Fruit fly (Drosophila melanogaster) whole organism, embryonic: Measurements from ENCODE around the gene msn.
A peak's percentile ranks its signal among the peaks of the same experiment; 100 is the strongest.

Experiments used
- B-H2 ChIP-seq: fragments of 200-800 bp; sonication (Bioruptor generic); optimal IDR thresholded peaks from 2 replicates; lab custom pipeline; 2018; ENCODE audit warnings: missing biosample characterization, mild to moderate bottlenecking, missing genetic modification characterization
- Bgb ChIP-seq: fragments of 200-800 bp; sonication (Bioruptor generic); IDR thresholded peaks from 2 replicates; pipeline ENCODE4 v1.3.6; 2022; ENCODE audit warnings: missing biosample characterization, missing genetic modification characterization; ENCODE audit not compliant: partially characterized antibody
- CG10267 ChIP-seq: fragments of 200-800 bp; sonication (Bioruptor generic); optimal IDR thresholded peaks from 2 replicates; lab custom pipeline; 2018; ENCODE audit warnings: missing biosample characterization, mild to moderate bottlenecking, missing genetic modification characterization, moderate library complexity
- CG10654 ChIP-seq: fragments of 200-800 bp; sonication (Bioruptor generic); optimal IDR thresholded peaks from 2 replicates; lab custom pipeline; 2016; ENCODE audit warnings: missing biosample characterization, missing genetic modification characterization
- CG11093 ChIP-seq: fragments of 200-800 bp; sonication (Bioruptor generic); IDR thresholded peaks from 3 replicates; pipeline ENCODE4 v1.3.6; 2022; ENCODE audit warnings: missing biosample characterization, missing genetic modification characterization
- CG11247 ChIP-seq: fragments of 200-800 bp; sonication (Bioruptor generic); IDR thresholded peaks from 2 replicates; pipeline ENCODE4 v1.3.6; 2022; ENCODE audit warnings: missing biosample characterization, missing genetic modification characterization
- CG12071 ChIP-seq: fragments of 200-800 bp; sonication (Bioruptor generic); optimal IDR thresholded peaks from 3 replicates; lab custom pipeline; 2018; ENCODE audit warnings: missing biosample characterization, mild to moderate bottlenecking, missing genetic modification characterization
- CG14050 ChIP-seq: fragments of 200-800 bp; sonication (Bioruptor generic); IDR thresholded peaks from 3 replicates; pipeline ENCODE4 v1.3.6; 2022; ENCODE audit warnings: missing biosample characterization, missing genetic modification characterization
- CG17912 ChIP-seq: fragments of 200-800 bp; sonication (Bioruptor generic); optimal IDR thresholded peaks from 2 replicates; lab custom pipeline; 2018; ENCODE audit warnings: missing biosample characterization, mild to moderate bottlenecking, missing genetic modification characterization
- CG2889 ChIP-seq: fragments of 200-800 bp; sonication (Bioruptor generic); IDR thresholded peaks from 3 replicates; pipeline ENCODE4 v1.3.6; 2022; ENCODE audit warnings: missing biosample characterization, missing genetic modification characterization
- CG31365 ChIP-seq: fragments of 200-800 bp; sonication (Bioruptor generic); optimal IDR thresholded peaks from 2 replicates; lab custom pipeline; 2018; ENCODE audit warnings: missing biosample characterization, mild to moderate bottlenecking, missing genetic modification characterization
- CG34224 ChIP-seq: fragments of 200-800 bp; sonication (Bioruptor generic); IDR thresholded peaks from 3 replicates; pipeline ENCODE4 v1.3.6; 2022; ENCODE audit warnings: missing biosample characterization, missing genetic modification characterization; ENCODE audit not compliant: partially characterized antibody
- CG34376 ChIP-seq: fragments of 200-800 bp; sonication (Bioruptor generic); optimal IDR thresholded peaks from 2 replicates; lab custom pipeline; 2018; ENCODE audit warnings: missing biosample characterization, mild to moderate bottlenecking, missing genetic modification characterization
- CG9797 ChIP-seq: fragments of 200-800 bp; sonication (Bioruptor generic); optimal IDR thresholded peaks from 3 replicates; lab custom pipeline; 2018; ENCODE audit warnings: missing biosample characterization, mild to moderate bottlenecking, missing genetic modification characterization
- Dad ChIP-seq: fragments of 200-800 bp; sonication (Bioruptor generic); optimal IDR thresholded peaks from 3 replicates; lab custom pipeline; 2016; ENCODE audit warnings: missing biosample characterization, missing genetic modification characterization
- Drgx ChIP-seq: fragments of 200-800 bp; sonication (Bioruptor generic); IDR thresholded peaks from 2 replicates; pipeline ENCODE4 v1.3.6; 2022; ENCODE audit warnings: missing biosample characterization, missing genetic modification characterization
- Fer3 ChIP-seq: fragments of 200-800 bp; sonication (Bioruptor generic); optimal IDR thresholded peaks from 2 replicates; lab custom pipeline; 2018; ENCODE audit warnings: missing biosample characterization, mild to moderate bottlenecking, missing genetic modification characterization, moderate library complexity
- Gsc ChIP-seq: fragments of 200-800 bp; sonication (Bioruptor generic); IDR thresholded peaks from 2 replicates; pipeline ENCODE4 v1.3.6; 2022; ENCODE audit warnings: missing biosample characterization, missing genetic modification characterization
- Gug ChIP-seq: fragments of 200-800 bp; sonication (Bioruptor generic); IDR thresholded peaks from 4 replicates; pipeline ENCODE4 v1.3.6; 2022; ENCODE audit warnings: missing biosample characterization, missing genetic modification characterization
- HLH4C ChIP-seq: fragments of 200-800 bp; sonication (Bioruptor generic); IDR thresholded peaks from 3 replicates; pipeline ENCODE4 v1.3.6; 2022; ENCODE audit warnings: missing biosample characterization, missing genetic modification characterization; ENCODE audit not compliant: partially characterized antibody
- Hey ChIP-seq: fragments of 200-800 bp; sonication (Bioruptor generic); optimal IDR thresholded peaks from 3 replicates; lab custom pipeline; 2018; ENCODE audit warnings: missing biosample characterization, mild to moderate bottlenecking, missing genetic modification characterization
- MTF-1 ChIP-seq: fragments of 200-800 bp; sonication (Bioruptor generic); optimal IDR thresholded peaks from 2 replicates; lab custom pipeline; 2018; ENCODE audit warnings: missing biosample characterization, mild to moderate bottlenecking, missing genetic modification characterization, borderline replicate concordance
- Mad ChIP-seq: fragments of 200-800 bp; sonication (Bioruptor generic); optimal IDR thresholded peaks from 2 replicates; lab custom pipeline; 2016; ENCODE audit warnings: missing biosample characterization, missing genetic modification characterization
- Meics ChIP-seq: fragments of 200-800 bp; sonication (Bioruptor generic); optimal IDR thresholded peaks from 2 replicates; lab custom pipeline; 2017; ENCODE audit warnings: missing biosample characterization, mild to moderate bottlenecking, missing genetic modification characterization
- Mes4 ChIP-seq: fragments of 200-800 bp; sonication (Bioruptor generic); optimal IDR thresholded peaks from 2 replicates; lab custom pipeline; 2016; ENCODE audit warnings: missing biosample characterization, missing genetic modification characterization
- Trl ChIP-seq, 3 experiments: fragments of >200 bp in 2 of 3; fragments of 200-800 bp in 1 of 3; sonication (Bioruptor generic) in 1 of 3; optimal IDR thresholded peaks; 2 replicates in 1 of 3; 3 replicates in 2 of 3; lab custom pipeline; 2016 to 2017; ENCODE audit warnings: missing biosample characterization in 1 of 3, missing genetic modification characterization in 1 of 3
- ab ChIP-seq: fragments of 200-800 bp; sonication (Bioruptor generic); optimal IDR thresholded peaks from 2 replicates; lab custom pipeline; 2016; ENCODE audit warnings: missing biosample characterization, missing genetic modification characterization
- ara ChIP-seq: fragments of 200-800 bp; sonication (Bioruptor generic); IDR thresholded peaks from 2 replicates; pipeline ENCODE4 v1.3.6; 2022; ENCODE audit warnings: missing biosample characterization, missing genetic modification characterization
- bbx ChIP-seq: fragments of 200-800 bp; sonication (Bioruptor generic); IDR thresholded peaks from 2 replicates; pipeline ENCODE4 v1.3.6; 2022; ENCODE audit warnings: missing biosample characterization, missing genetic modification characterization; ENCODE audit not compliant: partially characterized antibody
- dan ChIP-seq: fragments of 200-800 bp; sonication (Bioruptor generic); IDR thresholded peaks from 2 replicates; pipeline ENCODE4 v1.3.6; 2022; ENCODE audit warnings: missing biosample characterization, missing genetic modification characterization
- dm ChIP-seq: fragments of 200-800 bp; sonication (Bioruptor generic); optimal IDR thresholded peaks from 3 replicates; lab custom pipeline; 2016; ENCODE audit warnings: missing biosample characterization, missing genetic modification characterization
- en ChIP-seq: fragments of 200-800 bp; sonication (Bioruptor generic); optimal IDR thresholded peaks from 2 replicates; lab custom pipeline; 2016; ENCODE audit warnings: missing biosample characterization, missing genetic modification characterization
- esg ChIP-seq: fragments of 200-800 bp; sonication (Bioruptor generic); conservative IDR thresholded peaks from 2 replicates; pipeline ENCODE4 v1.3.6; 2022; ENCODE audit warnings: missing biosample characterization, missing genetic modification characterization
- eyg ChIP-seq: fragments of 200-800 bp; sonication (Bioruptor generic); optimal IDR thresholded peaks from 3 replicates; lab custom pipeline; 2016; ENCODE audit warnings: missing biosample characterization, missing genetic modification characterization
- fru ChIP-seq: fragments of >200 bp; optimal IDR thresholded peaks from 2 replicates; lab custom pipeline; 2017
- ind ChIP-seq: fragments of 200-800 bp; sonication (Bioruptor generic); optimal IDR thresholded peaks from 3 replicates; lab custom pipeline; 2016; ENCODE audit warnings: missing biosample characterization, missing genetic modification characterization
- ken ChIP-seq: fragments of 200-800 bp; sonication (Bioruptor generic); IDR thresholded peaks from 3 replicates; pipeline ENCODE4 v1.3.6; 2022; ENCODE audit warnings: missing biosample characterization, missing genetic modification characterization
- lilli ChIP-seq: fragments of 200-800 bp; sonication (Bioruptor generic); optimal IDR thresholded peaks from 3 replicates; lab custom pipeline; 2016; ENCODE audit warnings: missing biosample characterization, missing genetic modification characterization
- pan ChIP-seq, 4 experiments: fragments of >200 bp in 3 of 4; fragments of 200-800 bp in 1 of 4; sonication (Bioruptor generic) in 1 of 4; optimal IDR thresholded peaks in 3 of 4; IDR thresholded peaks in 1 of 4; 2 replicates each; pipeline versions ENCODE4 v1.3.6 to Lab custom; 2017 to 2022; ENCODE audit warnings: missing biosample characterization in 2 of 4, missing genetic modification characterization in 2 of 4, mixed read lengths in 1 of 4
- pzg ChIP-seq: fragments of 200-800 bp; sonication (Bioruptor generic); optimal IDR thresholded peaks from 3 replicates; lab custom pipeline; 2018; ENCODE audit warnings: missing biosample characterization, mild to moderate bottlenecking, missing genetic modification characterization, moderate library complexity
- sr ChIP-seq: fragments of 200-800 bp; sonication (Bioruptor generic); IDR thresholded peaks from 3 replicates; pipeline ENCODE4 v1.3.6; 2022; ENCODE audit warnings: missing biosample characterization, missing genetic modification characterization
- unpg ChIP-seq: fragments of 200-800 bp; sonication (Bioruptor generic); optimal IDR thresholded peaks from 3 replicates; lab custom pipeline; 2018; ENCODE audit warnings: missing biosample characterization, mild to moderate bottlenecking, missing genetic modification characterization, moderate library complexity
- zen2 ChIP-seq: fragments of 200-800 bp; sonication (Bioruptor generic); IDR thresholded peaks from 3 replicates; pipeline ENCODE4 v1.3.6; 2022; ENCODE audit warnings: missing biosample characterization, missing genetic modification characterization; ENCODE audit not compliant: partially characterized antibody

msn gene

DNA sequence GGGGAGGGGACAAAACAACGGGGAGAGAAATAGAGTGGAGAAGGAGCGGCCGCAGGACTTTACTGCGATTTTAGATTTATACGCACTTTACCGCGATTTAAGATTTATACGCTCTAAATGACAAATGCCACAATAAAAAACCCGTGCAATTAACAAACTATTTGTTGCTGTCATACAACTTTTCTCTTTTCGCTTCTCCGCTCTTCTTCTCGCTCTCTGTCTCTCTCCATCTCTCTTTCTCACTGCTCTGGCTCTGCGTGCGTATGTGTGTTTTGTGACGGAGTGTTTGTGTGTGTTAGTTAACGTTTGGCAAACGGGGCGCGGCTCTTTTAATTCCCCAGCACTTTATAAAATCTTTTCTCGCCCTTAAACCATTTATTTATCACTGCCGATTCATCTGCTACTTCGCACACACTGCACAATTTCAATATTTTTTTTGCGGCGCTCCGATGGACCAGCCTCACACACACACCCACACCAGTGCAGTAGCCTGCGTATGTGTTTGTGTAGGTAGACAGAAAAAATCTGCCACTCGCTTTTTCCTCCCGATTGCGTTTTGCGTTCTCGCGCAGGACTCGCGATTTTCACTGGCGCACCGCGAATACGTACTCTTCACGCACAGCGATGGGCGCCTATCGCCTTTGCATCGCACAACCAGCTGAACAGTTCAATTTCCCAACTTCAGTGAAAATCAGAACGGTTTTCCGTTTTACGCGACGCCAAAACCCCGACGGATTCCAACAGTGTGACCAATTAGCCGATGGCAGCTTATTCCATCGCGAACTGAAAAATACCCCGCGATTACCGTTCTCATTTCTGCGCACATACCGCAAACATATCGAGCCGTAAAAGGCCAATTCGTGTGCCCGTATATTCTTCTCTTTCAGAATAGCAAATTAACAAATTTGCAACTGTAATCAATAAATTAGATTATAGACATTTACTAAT lies at the start of gene msn (continued):
- TF ChIP-seq Dad (GFP tag; lab: Kevin White, UChicago) = peak; percentile 10

DNA sequence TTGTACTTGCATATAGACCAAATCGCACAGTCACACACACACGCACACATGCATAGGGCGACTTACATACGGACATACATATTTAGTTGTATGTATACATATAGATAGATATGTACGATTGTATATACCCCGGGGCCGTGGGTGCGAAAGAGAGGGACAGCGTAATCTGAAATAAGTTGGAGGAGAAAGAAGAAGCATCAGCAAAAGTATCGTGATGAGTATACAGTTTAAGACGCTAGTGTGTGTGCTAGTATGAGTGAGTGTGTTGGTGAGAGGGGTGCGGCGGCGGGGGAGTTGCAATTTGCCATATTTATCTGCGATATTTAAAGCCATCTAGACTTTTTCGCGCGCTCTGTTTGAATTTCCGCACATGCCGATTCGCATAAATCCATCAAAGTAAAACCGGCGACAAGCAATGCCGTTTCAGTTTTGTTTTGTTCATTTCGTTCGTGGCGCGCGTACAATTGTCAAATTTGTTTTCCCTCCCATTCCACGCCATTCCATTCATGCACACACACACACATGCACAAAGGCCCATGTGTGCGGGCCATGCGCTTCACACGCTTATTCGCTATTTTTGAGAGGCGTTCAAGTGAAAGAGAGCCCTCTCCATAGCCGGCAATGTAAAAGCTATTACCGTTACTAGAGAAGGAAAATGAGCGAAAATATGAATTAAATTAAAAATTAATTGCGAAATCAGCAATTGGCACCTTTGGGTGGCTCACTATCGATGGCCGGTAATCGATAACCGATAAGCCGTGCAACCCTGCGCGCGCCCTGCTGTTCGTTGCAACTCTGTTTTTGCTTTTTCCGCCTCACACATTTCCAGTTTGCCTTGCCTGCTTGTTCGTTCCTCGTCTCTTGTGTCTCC lies 48.8 kb upstream of the msn start:
- peak; percentile 90 for TF ChIP-seq Meics (GFP tag; lab: Kevin White, UChicago)
- no peak for TF ChIP-seq CG2889 (GFP tag; lab: Robert Waterston, UW)
- peak; percentile 30 for TF ChIP-seq ab (GFP tag; lab: Kevin White, UChicago)
- no peak for TF ChIP-seq fru (lab: Kevin White, UChicago)
- peak; percentile 85 for TF ChIP-seq CG12071
- no peak for TF ChIP-seq esg (GFP tag; lab: Robert Waterston, UW)
- TF ChIP-seq HLH4C (GFP tag; lab: Robert Waterston, UW) = peak; percentile 82
- TF ChIP-seq ken (GFP tag; lab: Robert Waterston, UW) = peak; percentile 78; the same call in 2 of the 3 replicates
- 0 out of 4 replicates have a peak, but pooled peaks have one; percentile 33 for TF ChIP-seq Gug (GFP tag; lab: Robert Waterston, UW)
- TF ChIP-seq ara = peak; percentile 75
- TF ChIP-seq Trl (optimal IDR thresholded peaks at IDR 0.05; lab: Kevin White, UChicago) = peak in 1 of 2 experiments; percentile 32
- peak; percentile 91 for TF ChIP-seq Trl (GFP tag; optimal IDR thresholded peaks at IDR 0.05; lab: Kevin White, UChicago)
- peak; percentile 87 for TF ChIP-seq Hey (tag; lab: Kevin White, UChicago)
- 0 out of 3 replicates have a peak, but pooled peaks have one; percentile 56 for TF ChIP-seq zen2 (GFP tag; lab: Robert Waterston, UW)
- peak; percentile 82 for TF ChIP-seq eyg (GFP tag; lab: Kevin White, UChicago)
- no peak for TF ChIP-seq pan (optimal IDR thresholded peaks at IDR 0.05; lab: Kevin White, UChicago)
- TF ChIP-seq pan (GFP tag; optimal IDR thresholded peaks at IDR 0.05 in 1 of 2, IDR thresholded peaks at IDR 0.05 in 1 of 2) = peak in 1 of 2 experiments; percentile 80
- peak; percentile 81 for TF ChIP-seq CG10267 (tag; lab: Kevin White, UChicago)
- peak; percentile 74 for TF ChIP-seq CG31365 (tag; lab: Kevin White, UChicago)
- TF ChIP-seq Mes4 (GFP tag; lab: Kevin White, UChicago) = peak; percentile 84
- peak; percentile 75; the same call in 2 of the 3 replicates for TF ChIP-seq CG14050
- TF ChIP-seq lilli (GFP tag; lab: Kevin White, UChicago) = peak; percentile 80
- TF ChIP-seq MTF-1 = peak; percentile 94
- TF ChIP-seq pzg (GFP tag; lab: Kevin White, UChicago) = peak; percentile 72
- peak; percentile 69 for TF ChIP-seq CG34224 (GFP tag; lab: Robert Waterston, UW)
- peak; percentile 54 for TF ChIP-seq CG9797 (GFP tag; lab: Kevin White, UChicago)
- peak; percentile 91 for TF ChIP-seq CG17912 (GFP tag; lab: Kevin White, UChicago)
- peak; percentile 81 for TF ChIP-seq Fer3 (tag; lab: Kevin White, UChicago)
- peak; percentile 51 for TF ChIP-seq ind (GFP tag; lab: Kevin White, UChicago)
- TF ChIP-seq B-H2 = peak; percentile 91
- peak; percentile 68 for TF ChIP-seq CG10654
- peak; percentile 77 for TF ChIP-seq en (GFP tag; lab: Kevin White, UChicago)
- TF ChIP-seq Bgb = peak; percentile 86
- peak; percentile 80 for TF ChIP-seq unpg (GFP tag; lab: Kevin White, UChicago)
- TF ChIP-seq bbx = peak; percentile 76
- peak; percentile 82 for TF ChIP-seq CG11247 (GFP tag; lab: Robert Waterston, UW)
- peak; percentile 93 for TF ChIP-seq dm (GFP tag; lab: Kevin White, UChicago)
- peak; percentile 69 for TF ChIP-seq sr (GFP tag; lab: Robert Waterston, UW)
- TF ChIP-seq dan = no peak
- peak; percentile 34; the same call in 1 of the 3 replicates for TF ChIP-seq CG11093 (GFP tag; lab: Robert Waterston, UW)
- no peak for TF ChIP-seq Gsc (GFP tag; lab: Robert Waterston, UW)
- peak; percentile 96 for TF ChIP-seq CG34376 (GFP tag; lab: Kevin White, UChicago)
- TF ChIP-seq Drgx = peak; percentile 61
- TF ChIP-seq Mad (GFP tag; lab: Kevin White, UChicago) = peak; percentile 77
